Fruit fly (Drosophila melanogaster): Measurements from ENCODE around the gene js.

- TF ChIP-seq cnc (optimal IDR thresholded peaks at IDR 0.05) (no peak), Hr96 (GFP tag; optimal IDR thresholded peaks at IDR 0.05) (no peak), CG5204 (GFP tag; optimal IDR thresholded peaks at IDR 0.05) (no peak), kay (GFP tag; ENCODE audit: borderline replicate concordance) (no peak)
These were observed 30.2 kb downstream of the js start for dm6 chr3R:16337863-16338262.
